Fruit fly (Drosophila melanogaster) whole organism, embryonic: ENCODE results near the gene pigs.

Source experiments
- CG10274 ChIP-seq: fragments of 200-800 bp; sonication (Bioruptor generic); optimal IDR thresholded peaks from 3 replicates; lab custom pipeline; 2017; ENCODE audit warnings: missing biosample characterization, mild to moderate bottlenecking, missing genetic modification characterization
- CG10321 ChIP-seq: fragments of 200-800 bp; sonication (Bioruptor generic); IDR thresholded peaks from 2 replicates; pipeline ENCODE4 v1.3.6; 2022; ENCODE audit warnings: missing biosample characterization, missing genetic modification characterization
- CG10959 ChIP-seq: fragments of 200-800 bp; sonication (Bioruptor generic); IDR thresholded peaks from 2 replicates; pipeline ENCODE4 v1.3.6; 2022; ENCODE audit warnings: missing biosample characterization, missing genetic modification characterization
- CG11085 ChIP-seq: fragments of 200-800 bp; sonication (Bioruptor generic); IDR thresholded peaks from 2 replicates; pipeline ENCODE4 v1.3.6; 2022; ENCODE audit warnings: missing biosample characterization, missing genetic modification characterization
- CG11398 ChIP-seq: fragments of 200-800 bp; sonication (Bioruptor generic); optimal IDR thresholded peaks from 2 replicates; lab custom pipeline; 2016; ENCODE audit warnings: missing biosample characterization, missing genetic modification characterization
- CG11723 ChIP-seq: fragments of 200-800 bp; sonication (Bioruptor generic); optimal IDR thresholded peaks from 2 replicates; lab custom pipeline; 2017; ENCODE audit warnings: missing biosample characterization, mild to moderate bottlenecking, missing genetic modification characterization
- CG12391 ChIP-seq: fragments of 200-800 bp; sonication (Bioruptor generic); optimal IDR thresholded peaks from 3 replicates; lab custom pipeline; 2018; ENCODE audit warnings: missing biosample characterization, mild to moderate bottlenecking, missing genetic modification characterization, moderate library complexity
- CG12942 ChIP-seq: fragments of 200-800 bp; sonication (Bioruptor generic); optimal IDR thresholded peaks from 3 replicates; lab custom pipeline; 2016; ENCODE audit warnings: missing biosample characterization, missing genetic modification characterization
- CG13287 ChIP-seq: fragments of 200-800 bp; sonication (Bioruptor generic); IDR thresholded peaks from 2 replicates; pipeline ENCODE4 v1.3.6; 2022; ENCODE audit warnings: missing biosample characterization, missing genetic modification characterization; ENCODE audit not compliant: partially characterized antibody
- CG15269 ChIP-seq: fragments of 200-800 bp; sonication (Bioruptor generic); optimal IDR thresholded peaks from 2 replicates; lab custom pipeline; 2018; ENCODE audit warnings: missing biosample characterization, mild to moderate bottlenecking, missing genetic modification characterization, moderate library complexity
- CG1647 ChIP-seq: fragments of 200-800 bp; sonication (Bioruptor generic); optimal IDR thresholded peaks from 3 replicates; lab custom pipeline; 2016; ENCODE audit warnings: missing biosample characterization, missing genetic modification characterization
- CG17361 ChIP-seq: fragments of 200-800 bp; sonication (Bioruptor generic); IDR thresholded peaks from 3 replicates; pipeline ENCODE4 v1.3.6; 2022; ENCODE audit warnings: missing biosample characterization, missing genetic modification characterization
- CG17612 ChIP-seq: fragments of 200-800 bp; sonication (Bioruptor generic); IDR thresholded peaks from 2 replicates; pipeline ENCODE4 v1.3.6; 2022; ENCODE audit warnings: missing biosample characterization, missing genetic modification characterization
- CG18476 ChIP-seq: fragments of 200-800 bp; sonication (Bioruptor generic); optimal IDR thresholded peaks from 2 replicates; lab custom pipeline; 2016; ENCODE audit warnings: missing biosample characterization, mild to moderate bottlenecking, missing genetic modification characterization
- CG32772 ChIP-seq: fragments of 200-800 bp; sonication (Bioruptor generic); IDR thresholded peaks from 2 replicates; pipeline ENCODE4 v1.3.6; 2022; ENCODE audit warnings: missing biosample characterization, missing genetic modification characterization
- CG3407 ChIP-seq: fragments of 200-800 bp; sonication (Bioruptor generic); optimal IDR thresholded peaks from 2 replicates; lab custom pipeline; 2018; ENCODE audit warnings: missing biosample characterization, mild to moderate bottlenecking, missing genetic modification characterization
- CG42726 ChIP-seq: fragments of 200-800 bp; sonication (Bioruptor generic); IDR thresholded peaks from 2 replicates; pipeline ENCODE4 v1.3.6; 2022; ENCODE audit warnings: missing biosample characterization, missing genetic modification characterization; ENCODE audit not compliant: partially characterized antibody
- CG4328 ChIP-seq: fragments of 200-800 bp; sonication (Bioruptor generic); optimal IDR thresholded peaks from 3 replicates; lab custom pipeline; 2017; ENCODE audit warnings: missing biosample characterization, missing genetic modification reagents, missing genetic modification characterization
- CG6175 ChIP-seq: fragments of 200-800 bp; sonication (Bioruptor generic); IDR thresholded peaks from 3 replicates; pipeline ENCODE4 v1.3.6; 2022; ENCODE audit warnings: missing biosample characterization, missing genetic modification characterization
- CG7839 ChIP-seq: fragments of 200-800 bp; sonication (Bioruptor generic); optimal IDR thresholded peaks from 3 replicates; lab custom pipeline; 2018; ENCODE audit warnings: missing biosample characterization, mild to moderate bottlenecking, missing genetic modification characterization, moderate library complexity
- CG7928 ChIP-seq: fragments of 200-800 bp; sonication (Bioruptor generic); optimal IDR thresholded peaks from 2 replicates; lab custom pipeline; 2017; ENCODE audit warnings: missing biosample characterization, mild to moderate bottlenecking, missing genetic modification characterization
- CG7963 ChIP-seq: fragments of 200-800 bp; sonication (Bioruptor generic); IDR thresholded peaks from 3 replicates; pipeline ENCODE4 v1.3.6; 2022; ENCODE audit warnings: missing biosample characterization, missing genetic modification characterization; ENCODE audit not compliant: partially characterized antibody
- CG8765 ChIP-seq: fragments of 200-800 bp; sonication (Bioruptor generic); IDR thresholded peaks from 2 replicates; pipeline ENCODE4 v1.3.6; 2022; ENCODE audit warnings: missing biosample characterization, missing genetic modification characterization
- CG9437 ChIP-seq: fragments of 200-800 bp; sonication (Bioruptor generic); optimal IDR thresholded peaks from 2 replicates; lab custom pipeline; 2018; ENCODE audit warnings: missing biosample characterization, mild to moderate bottlenecking, missing genetic modification characterization
- CG9727 ChIP-seq: fragments of 200-800 bp; sonication (Bioruptor generic); optimal IDR thresholded peaks from 3 replicates; lab custom pipeline; 2017; ENCODE audit warnings: missing biosample characterization, mild to moderate bottlenecking, missing genetic modification characterization
- Dbx ChIP-seq: fragments of 200-800 bp; sonication (Bioruptor generic); IDR thresholded peaks from 3 replicates; pipeline ENCODE4 v1.3.6; 2022; ENCODE audit warnings: missing biosample characterization, missing genetic modification characterization
- Hmr ChIP-seq: fragments of 200-800 bp; sonication (Bioruptor generic); optimal IDR thresholded peaks from 3 replicates; lab custom pipeline; 2017; ENCODE audit warnings: mild to moderate bottlenecking, missing biosample characterization, missing genetic modification reagents, missing genetic modification characterization
- Hmx ChIP-seq: fragments of 200-800 bp; sonication (Bioruptor generic); optimal IDR thresholded peaks from 2 replicates; lab custom pipeline; 2016; ENCODE audit warnings: missing biosample characterization, missing genetic modification characterization
- Meics ChIP-seq: fragments of 200-800 bp; sonication (Bioruptor generic); optimal IDR thresholded peaks from 2 replicates; lab custom pipeline; 2017; ENCODE audit warnings: missing biosample characterization, mild to moderate bottlenecking, missing genetic modification characterization
- Nf-YB ChIP-seq: fragments of 200-800 bp; sonication (Bioruptor generic); optimal IDR thresholded peaks from 3 replicates; lab custom pipeline; 2019; ENCODE audit warnings: missing biosample characterization, mild to moderate bottlenecking, missing genetic modification characterization, moderate library complexity
- Opbp ChIP-seq: fragments of 200-800 bp; sonication (Bioruptor generic); IDR thresholded peaks from 3 replicates; pipeline ENCODE4 v1.3.6; 2022; ENCODE audit warnings: missing biosample characterization, missing genetic modification characterization; ENCODE audit not compliant: partially characterized antibody
- Ravus ChIP-seq: fragments of 200-800 bp; sonication (Bioruptor generic); IDR thresholded peaks from 2 replicates; pipeline ENCODE4 v1.3.6; 2022; ENCODE audit warnings: missing biosample characterization, missing genetic modification characterization
- Sry-δ ChIP-seq: fragments of 200-800 bp; sonication (Bioruptor generic); optimal IDR thresholded peaks from 2 replicates; lab custom pipeline; 2016; ENCODE audit warnings: missing biosample characterization, missing genetic modification characterization
- Taf1 ChIP-seq: fragments of 200-800 bp; sonication (Bioruptor generic); IDR thresholded peaks from 2 replicates; pipeline ENCODE4 v1.3.6; 2022; ENCODE audit warnings: missing biosample characterization, missing genetic modification characterization
- Xrp1 ChIP-seq: fragments of 200-800 bp; sonication (Bioruptor generic); IDR thresholded peaks from 2 replicates; pipeline ENCODE4 v1.3.6; 2022; ENCODE audit warnings: missing biosample characterization, missing genetic modification characterization
- YL-1 ChIP-seq: fragments of 200-800 bp; sonication (Bioruptor generic); optimal IDR thresholded peaks from 3 replicates; lab custom pipeline; 2017; ENCODE audit warnings: missing biosample characterization, mild to moderate bottlenecking, missing genetic modification characterization
- ac ChIP-seq: fragments of 200-800 bp; sonication (Bioruptor generic); optimal IDR thresholded peaks from 3 replicates; lab custom pipeline; 2017; ENCODE audit warnings: missing biosample characterization, mild to moderate bottlenecking, missing genetic modification characterization
- az2 ChIP-seq: fragments of 200-800 bp; sonication (Bioruptor generic); optimal IDR thresholded peaks from 3 replicates; lab custom pipeline; 2016; ENCODE audit warnings: missing biosample characterization, missing genetic modification characterization
- bab2 ChIP-seq: fragments of 200-800 bp; sonication (Bioruptor generic); optimal IDR thresholded peaks from 2 replicates; lab custom pipeline; 2016; ENCODE audit warnings: missing biosample characterization, missing genetic modification characterization
- bsh ChIP-seq, 2 experiments: fragments of 200-800 bp; sonication (Bioruptor generic); optimal IDR thresholded peaks; 2 replicates each; lab custom pipeline; 2017 to 2018; ENCODE audit warnings: mild to moderate bottlenecking in 2 of 2, missing biosample characterization in 2 of 2, missing genetic modification characterization in 2 of 2, moderate library complexity in 1 of 2
- eve ChIP-seq, 2 experiments: fragments of >200 bp; optimal IDR thresholded peaks; 2 replicates each; lab custom pipeline; 2017; ENCODE audit warnings: missing biosample characterization in 2 of 2, missing genetic modification characterization in 2 of 2
- fd3F ChIP-seq: fragments of 200-800 bp; sonication (Bioruptor generic); optimal IDR thresholded peaks from 2 replicates; lab custom pipeline; 2018; ENCODE audit warnings: missing biosample characterization, mild to moderate bottlenecking, missing genetic modification characterization, moderate library complexity
- gro ChIP-seq: fragments of 200-800 bp; sonication (Bioruptor generic); optimal IDR thresholded peaks from 2 replicates; lab custom pipeline; 2016; ENCODE audit warnings: missing biosample characterization, missing genetic modification characterization
- ken ChIP-seq: fragments of 200-800 bp; sonication (Bioruptor generic); IDR thresholded peaks from 3 replicates; pipeline ENCODE4 v1.3.6; 2022; ENCODE audit warnings: missing biosample characterization, missing genetic modification characterization
- klu ChIP-seq: fragments of 200-800 bp; sonication (Bioruptor generic); IDR thresholded peaks from 2 replicates; pipeline ENCODE4 v1.3.6; 2022; ENCODE audit warnings: missing biosample characterization, missing genetic modification characterization
- maf-S ChIP-seq: fragments of 200-800 bp; sonication (Bioruptor generic); optimal IDR thresholded peaks from 2 replicates; lab custom pipeline; 2016; ENCODE audit warnings: missing biosample characterization, missing genetic modification characterization
- sc ChIP-seq, 3 experiments: fragments of >200 bp in 2 of 3; fragments of 200-800 bp in 1 of 3; sonication (Bioruptor generic) in 1 of 3; optimal IDR thresholded peaks; 2 replicates in 2 of 3; 3 replicates in 1 of 3; lab custom pipeline; 2017; ENCODE audit warnings: mild to moderate bottlenecking in 1 of 3, missing biosample characterization in 1 of 3, missing genetic modification characterization in 1 of 3, missing genetic modification reagents in 1 of 3
- sob ChIP-seq: fragments of 200-800 bp; sonication (Bioruptor generic); IDR thresholded peaks from 2 replicates; pipeline ENCODE4 v1.3.6; 2022; ENCODE audit warnings: missing biosample characterization, missing genetic modification characterization
- sug ChIP-seq: fragments of 200-800 bp; optimal IDR thresholded peaks from 2 replicates; lab custom pipeline; 2019; ENCODE audit warnings: missing biosample characterization, mild to moderate bottlenecking, missing genetic modification characterization, moderate library complexity
- ttk ChIP-seq: fragments of 200-800 bp; sonication (Bioruptor generic); IDR thresholded peaks from 2 replicates; pipeline ENCODE4 v2.1.2; 2022; ENCODE audit warnings: missing biosample characterization, missing genetic modification characterization
- tx ChIP-seq: fragments of 200-800 bp; sonication (Bioruptor generic); optimal IDR thresholded peaks from 2 replicates; lab custom pipeline; 2016; ENCODE audit warnings: missing biosample characterization, missing genetic modification characterization
- zfh1 ChIP-seq: fragments of 200-800 bp; sonication (Bioruptor generic); IDR thresholded peaks from 3 replicates; pipeline ENCODE4 v1.3.6; 2022; ENCODE audit warnings: missing biosample characterization, missing genetic modification characterization

Gene pigs

DNA sequence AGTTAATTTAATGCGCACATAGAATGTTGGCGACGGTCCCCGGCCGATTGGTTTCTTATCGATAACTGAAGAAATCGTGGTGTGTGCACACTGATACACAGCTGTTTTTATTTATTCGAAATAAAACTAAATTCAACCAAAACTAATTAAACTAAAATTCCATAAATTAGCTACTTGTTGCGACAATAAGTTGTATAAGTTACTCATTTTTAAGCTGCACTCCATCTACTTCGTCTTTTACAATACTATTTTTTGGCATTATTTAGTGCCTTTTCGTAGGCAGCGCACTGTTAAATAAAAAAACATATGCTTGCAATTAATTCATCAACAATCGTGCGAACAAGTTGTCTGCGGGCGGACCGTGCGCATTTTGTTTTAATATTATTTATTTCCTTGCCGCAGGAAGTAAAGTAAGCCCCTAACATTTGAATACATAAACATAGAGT lies 61.6 kb downstream of the pigs start, which contains the start of the genes CG3224 and Ctr1A (continued):
- TF ChIP-seq CG6175 (no peak), maf-S (GFP tag; lab: Kevin White, UChicago) (no peak), Hmx (GFP tag; lab: Kevin White, UChicago) (no peak), CG9437 (GFP tag; lab: Kevin White, UChicago) (no peak), CG11723 (no peak), Hmr (GFP tag; lab: Kevin White, UChicago) (no peak), Sry-δ (peak; percentile 80), CG18476 (GFP tag; lab: Kevin White, UChicago) (no peak), CG1647 (GFP tag; lab: Kevin White, UChicago) (no peak), zfh1 (GFP tag; lab: Robert Waterston, UW) (no peak), ttk (GFP tag; lab: Robert Waterston, UW) (no peak), CG15269 (tag; lab: Kevin White, UChicago) (no peak), CG4328 (GFP tag; lab: Kevin White, UChicago) (no peak), Meics (GFP tag; lab: Kevin White, UChicago) (no peak), Dbx (GFP tag; lab: Robert Waterston, UW) (no peak), CG10321 (GFP tag; lab: Robert Waterston, UW) (no peak), bab2 (GFP tag; lab: Kevin White, UChicago) (no peak), tx (no peak), ken (no peak), sug (tag; lab: Kevin White, UChicago) (no peak), CG7928 (no peak), CG10959 (GFP tag; lab: Robert Waterston, UW) (no peak), CG12942 (GFP tag; lab: Kevin White, UChicago) (no peak), CG12391 (tag; lab: Kevin White, UChicago) (peak; percentile 18), CG8765 (GFP tag; lab: Robert Waterston, UW) (no peak), ac (GFP tag; lab: Kevin White, UChicago) (no peak), az2 (GFP tag; lab: Kevin White, UChicago) (no peak), CG7963 (GFP tag; lab: Robert Waterston, UW) (no peak), sc (optimal IDR thresholded peaks at IDR 0.05; lab: Kevin White, UChicago) (no peak), sc (GFP tag; optimal IDR thresholded peaks at IDR 0.05; lab: Kevin White, UChicago) (no peak), fd3F (GFP tag; lab: Kevin White, UChicago) (no peak), CG10274 (GFP tag; lab: Kevin White, UChicago) (no peak), eve (GFP tag; optimal IDR thresholded peaks at IDR 0.05; lab: Kevin White, UChicago) (peak in 1 of 2 experiments; percentile 28), CG13287 (peak; percentile 56), CG32772 (GFP tag; lab: Robert Waterston, UW) (no peak), CG11085 (GFP tag; lab: Robert Waterston, UW) (no peak), CG3407 (GFP tag; lab: Kevin White, UChicago) (no peak), Taf1 (GFP tag; lab: Robert Waterston, UW) (no peak), CG17612 (GFP tag; lab: Robert Waterston, UW) (no peak), Ravus (no peak), Opbp (GFP tag; lab: Robert Waterston, UW) (no peak), klu (no peak), CG9727 (GFP tag; lab: Kevin White, UChicago) (no peak), CG17361 (GFP tag; lab: Robert Waterston, UW) (peak; percentile 21; the same call in 1 of the 3 replicates), Nf-YB (GFP tag; lab: Kevin White, UChicago) (no peak), gro (GFP tag; lab: Kevin White, UChicago) (no peak), CG42726 (no peak), CG11398 (GFP tag; lab: Kevin White, UChicago) (no peak), CG7839 (no peak), bsh (GFP tag; optimal IDR thresholded peaks at IDR 0.05; lab: Kevin White, UChicago) (no peak), YL-1 (peak; percentile 64), Xrp1 (no peak), sob (GFP tag; lab: Robert Waterston, UW) (no peak)
